Fruit fly (Drosophila melanogaster) whole organism, adult: ENCODE data around the gene Or67b.

Experiments
- CG11617 ChIP-seq: fragments of 200-800 bp; sonication (Bioruptor generic); optimal IDR thresholded peaks from 2 replicates; lab custom pipeline; 2017; ENCODE audit warnings: mild to moderate bottlenecking, missing biosample characterization, missing genetic modification reagents, missing genetic modification characterization
- CG14711 ChIP-seq: fragments of 200-800 bp; sonication (Bioruptor generic); optimal IDR thresholded peaks from 2 replicates; lab custom pipeline; 2018; ENCODE audit warnings: missing biosample characterization, mild to moderate bottlenecking, missing genetic modification characterization, moderate library complexity
- CG1620 ChIP-seq: fragments of 200-800 bp; sonication (Bioruptor generic); optimal IDR thresholded peaks from 2 replicates; lab custom pipeline; 2016; ENCODE audit warnings: missing biosample characterization, missing genetic modification characterization
- CG5204 ChIP-seq: fragments of 200-800 bp; sonication (Bioruptor generic); optimal IDR thresholded peaks from 2 replicates; lab custom pipeline; 2016; ENCODE audit warnings: missing biosample characterization, missing genetic modification characterization
- CG7101 ChIP-seq: fragments of 200-800 bp; sonication (Bioruptor generic); optimal IDR thresholded peaks from 2 replicates; lab custom pipeline; 2018; ENCODE audit warnings: missing biosample characterization, mild to moderate bottlenecking, missing genetic modification characterization, moderate library complexity
- bab1 ChIP-seq: fragments of 200-800 bp; sonication (Bioruptor generic); optimal IDR thresholded peaks from 3 replicates; lab custom pipeline; 2019; ENCODE audit warnings: missing biosample characterization, mild to moderate bottlenecking, missing genetic modification characterization, moderate library complexity
- cic ChIP-seq: fragments of 200-800 bp; sonication (Bioruptor generic); optimal IDR thresholded peaks from 2 replicates; lab custom pipeline; 2017; ENCODE audit warnings: missing biosample characterization, mild to moderate bottlenecking, missing genetic modification characterization, moderate library complexity

dm6 chr3L:9674300-9674699, 45.3 kb upstream of the Or67b start:
- TF ChIP-seq bab1 (GFP tag; lab: Kevin White, UChicago) (no peak), CG1620 (GFP tag; lab: Kevin White, UChicago) (no peak), CG11617 (GFP tag; lab: Kevin White, UChicago) (no peak), cic (GFP tag; lab: Kevin White, UChicago) (no peak), CG14711 (tag; lab: Kevin White, UChicago) (no peak), CG7101 (tag; lab: Kevin White, UChicago) (no peak), CG5204 (no peak)
